Worm (Caenorhabditis elegans) whole organism, L2 larva: ENCODE data around the gene cutl-11.
A peak's percentile ranks its signal among the peaks of the same experiment; 100 is the strongest.
"Not testable (repeated sequence)": the region's sequence is repeated elsewhere in the genome, so short reads cannot be mapped to it uniquely, and the experiment has no call there.

Experiments
- C34F6.9 ChIP-seq: fragments of 150-350 bp; optimal IDR thresholded peaks from 2 replicates; lab custom pipeline; 2014; ENCODE audit warnings: missing biosample characterization, missing genetic modification characterization
- F13H6.1 ChIP-seq: sonication (generic microtip); optimal IDR thresholded peaks from 2 replicates; lab custom pipeline; 2016; ENCODE audit warnings: missing genetic modification characterization, missing compliant biosample characterization
- R02D3.7 ChIP-seq: fragments of 150-350 bp; optimal IDR thresholded peaks from 2 replicates; lab custom pipeline; 2014; ENCODE audit warnings: missing biosample characterization, missing genetic modification characterization
- Y55F3AM.14 ChIP-seq: fragments of 200-800 bp; sonication (Bioruptor generic); optimal IDR thresholded peaks from 2 replicates; lab custom pipeline; 2018; ENCODE audit warnings: mild to moderate bottlenecking, missing genetic modification characterization, missing compliant biosample characterization
- alr-1 ChIP-seq: fragments of 150-350 bp; optimal IDR thresholded peaks from 2 replicates; lab custom pipeline; 2014; ENCODE audit warnings: missing biosample characterization, missing genetic modification characterization
- aly-2 ChIP-seq: fragments of 150-350 bp; optimal IDR thresholded peaks from 2 replicates; lab custom pipeline; 2014; ENCODE audit warnings: missing biosample characterization, missing genetic modification characterization
- blmp-1 ChIP-seq: sonication (generic microtip); optimal IDR thresholded peaks from 2 replicates; lab custom pipeline; 2017; ENCODE audit warnings: missing genetic modification characterization, mild to moderate bottlenecking, missing compliant biosample characterization, antibody characterized with exemption, moderate library complexity; ENCODE audit not compliant: insufficient read depth
- ceh-16 ChIP-seq: fragments of 150-350 bp; optimal IDR thresholded peaks from 2 replicates; lab custom pipeline; 2014; ENCODE audit warnings: missing biosample characterization, missing genetic modification characterization
- ceh-82 ChIP-seq: fragments of 150-350 bp; optimal IDR thresholded peaks from 2 replicates; lab custom pipeline; 2014; ENCODE audit warnings: missing biosample characterization, missing genetic modification characterization
- crh-2 ChIP-seq: sonication (generic microtip); optimal IDR thresholded peaks from 2 replicates; lab custom pipeline; 2017; ENCODE audit warnings: missing biosample characterization, missing genetic modification characterization
- dmd-4 ChIP-seq: sonication (generic microtip); optimal IDR thresholded peaks from 2 replicates; lab custom pipeline; 2017; ENCODE audit warnings: missing biosample characterization, missing genetic modification characterization
- egl-27 ChIP-seq: sonication (generic microtip); optimal IDR thresholded peaks from 3 replicates; lab custom pipeline; 2017; ENCODE audit warnings: missing biosample characterization, missing genetic modification reagents, missing genetic modification characterization
- elt-1 ChIP-seq: fragments of 150-350 bp; optimal IDR thresholded peaks from 2 replicates; lab custom pipeline; 2014; ENCODE audit warnings: missing biosample characterization, missing genetic modification characterization
- elt-3 ChIP-seq: sonication (generic microtip); optimal IDR thresholded peaks from 2 replicates; lab custom pipeline; 2017; ENCODE audit warnings: missing biosample characterization, missing genetic modification characterization
- fos-1 ChIP-seq: fragments of 150-350 bp; optimal IDR thresholded peaks from 2 replicates; lab custom pipeline; 2014; ENCODE audit warnings: missing biosample characterization, missing genetic modification characterization
- gmeb-1 ChIP-seq: fragments of 150-350 bp; optimal IDR thresholded peaks from 2 replicates; lab custom pipeline; 2014; ENCODE audit warnings: missing biosample characterization, missing genetic modification characterization
- lin-11 ChIP-seq: fragments of 150-350 bp; sonication (generic microtip); optimal IDR thresholded peaks from 2 replicates; lab custom pipeline; 2014; ENCODE audit warnings: missing biosample characterization, missing genetic modification characterization, inconsistent platforms, mixed read lengths
- lin-13 ChIP-seq: fragments of 150-350 bp; optimal IDR thresholded peaks from 2 replicates; lab custom pipeline; 2014; ENCODE audit warnings: missing biosample characterization, missing genetic modification reagents, missing genetic modification characterization
- lin-39 ChIP-seq: fragments of 150-350 bp; optimal IDR thresholded peaks from 2 replicates; lab custom pipeline; 2014; ENCODE audit warnings: missing biosample characterization, missing genetic modification reagents, missing genetic modification characterization
- lsy-2 ChIP-seq, 2 experiments: fragments of 150-350 bp in 1 of 2; sonication (generic microtip) in 1 of 2; optimal IDR thresholded peaks; 2 replicates each; lab custom pipeline; 2014 to 2017; ENCODE audit warnings: missing biosample characterization in 2 of 2, missing genetic modification characterization in 2 of 2
- mab-5 ChIP-seq: fragments of 150-350 bp; optimal IDR thresholded peaks from 2 replicates; lab custom pipeline; 2014; ENCODE audit warnings: missing biosample characterization, missing genetic modification characterization
- mbf-1 ChIP-seq: sonication (generic microtip); optimal IDR thresholded peaks from 2 replicates; lab custom pipeline; 2017; ENCODE audit warnings: missing biosample characterization, missing genetic modification characterization
- mdl-1 ChIP-seq, 2 experiments: fragments of 150-350 bp in 1 of 2; sonication (generic microtip) in 1 of 2; optimal IDR thresholded peaks; 2 replicates each; lab custom pipeline; 2017; ENCODE audit warnings: missing biosample characterization in 2 of 2, missing genetic modification characterization in 2 of 2
- nhr-11 ChIP-seq: fragments of 150-350 bp; optimal IDR thresholded peaks from 2 replicates; lab custom pipeline; 2014; ENCODE audit warnings: missing biosample characterization, missing genetic modification characterization
- nhr-129 ChIP-seq: fragments of 150-350 bp; optimal IDR thresholded peaks from 2 replicates; lab custom pipeline; 2014; ENCODE audit warnings: missing biosample characterization, missing genetic modification characterization
- nhr-21 ChIP-seq: fragments of 150-350 bp; optimal IDR thresholded peaks from 2 replicates; lab custom pipeline; 2014; ENCODE audit warnings: missing biosample characterization, missing genetic modification characterization
- nhr-23 ChIP-seq: fragments of 150-350 bp; optimal IDR thresholded peaks from 2 replicates; lab custom pipeline; 2014; ENCODE audit warnings: missing biosample characterization, missing genetic modification reagents, missing genetic modification characterization
- nhr-237 ChIP-seq: fragments of 150-350 bp; optimal IDR thresholded peaks from 2 replicates; lab custom pipeline; 2014; ENCODE audit warnings: missing biosample characterization, missing genetic modification characterization
- nhr-25 ChIP-seq: fragments of 150-350 bp; sonication (generic microtip); optimal IDR thresholded peaks from 3 replicates; lab custom pipeline; 2014; ENCODE audit warnings: missing biosample characterization, missing genetic modification characterization
- peb-1 ChIP-seq: fragments of 150-350 bp; optimal IDR thresholded peaks from 2 replicates; lab custom pipeline; 2014; ENCODE audit warnings: missing biosample characterization, missing genetic modification characterization
- sem-4 ChIP-seq: fragments of 150-350 bp; optimal IDR thresholded peaks from 2 replicates; lab custom pipeline; 2014; ENCODE audit warnings: missing biosample characterization, missing genetic modification reagents, missing genetic modification characterization
- sma-3 ChIP-seq: sonication (generic microtip); optimal IDR thresholded peaks from 2 replicates; lab custom pipeline; 2016; ENCODE audit warnings: missing genetic modification reagents, missing genetic modification characterization, missing compliant biosample characterization
- sma-9 ChIP-seq, 2 experiments: fragments of 150-350 bp in 1 of 2; sonication (generic microtip) in 1 of 2; optimal IDR thresholded peaks; 2 replicates each; lab custom pipeline; 2014 to 2016; ENCODE audit warnings: missing genetic modification characterization in 2 of 2, mild to moderate bottlenecking in 1 of 2, missing biosample characterization in 1 of 2, missing compliant biosample characterization in 1 of 2, missing genetic modification reagents in 1 of 2, moderate library complexity in 1 of 2
- unc-39 ChIP-seq: fragments of 150-350 bp; optimal IDR thresholded peaks from 2 replicates; lab custom pipeline; 2014; ENCODE audit warnings: missing biosample characterization, missing genetic modification characterization
- unc-55 ChIP-seq: fragments of 150-350 bp; sonication (generic microtip); optimal IDR thresholded peaks from 3 replicates; lab custom pipeline; 2014; ENCODE audit warnings: missing biosample characterization, missing genetic modification reagents, missing genetic modification characterization
- unc-62 ChIP-seq: fragments of 150-350 bp; optimal IDR thresholded peaks from 2 replicates; lab custom pipeline; 2014; ENCODE audit warnings: missing biosample characterization, missing genetic modification reagents, missing genetic modification characterization
- zag-1 ChIP-seq: fragments of 150-350 bp; optimal IDR thresholded peaks from 2 replicates; lab custom pipeline; 2014; ENCODE audit warnings: missing biosample characterization, missing genetic modification characterization
- ztf-1 ChIP-seq: fragments of 200-800 bp; sonication (Bioruptor generic); conservative IDR thresholded peaks from 2 replicates; pipeline ENCODE4 v1.3.6; 2022; ENCODE audit warnings: missing genetic modification characterization, missing compliant biosample characterization

cutl-11 gene

DNA sequence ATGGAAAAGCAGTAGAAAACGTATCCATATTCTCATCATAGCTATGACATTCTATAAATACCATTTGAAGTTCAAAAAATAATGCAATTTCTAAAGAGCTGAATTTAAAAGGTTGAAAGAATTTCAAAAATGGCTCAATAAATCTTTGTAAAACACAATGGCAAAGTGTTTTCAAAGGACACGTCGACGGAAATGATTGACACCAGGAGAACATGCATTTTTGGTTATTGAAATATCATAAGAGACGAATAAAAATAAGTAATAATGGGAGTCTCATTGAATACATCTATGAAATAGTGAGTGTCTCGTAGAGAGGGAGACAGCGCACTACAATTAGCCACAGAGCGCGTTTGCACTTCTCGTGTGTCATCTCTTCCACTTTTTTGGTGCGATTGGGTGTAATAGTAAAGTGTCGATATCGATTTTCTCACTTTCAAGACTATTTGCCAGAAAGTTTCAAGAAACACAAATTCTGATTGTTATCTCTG, 5.9 kb upstream of the cutl-11 start, which contains the start of gene T04F8.2 (continued):
- TF ChIP-seq sma-9 (GFP tag; optimal IDR thresholded peaks at IDR 0.05; lab: Kevin White, UChicago) (peak; percentile 76), sma-9 (tag; optimal IDR thresholded peaks at IDR 0.05; lab: Kevin White, UChicago) (no peak), ceh-82 (tag; lab: Kevin White, UChicago) (no peak), nhr-237 (no peak), egl-27 (tag; lab: Kevin White, UChicago) (no peak), peb-1 (no peak), R02D3.7 (tag; lab: Kevin White, UChicago) (no peak), lin-39 (tag; lab: Kevin White, UChicago) (no peak), F13H6.1 (peak; percentile 28), Y55F3AM.14 (GFP tag; lab: Kevin White, UChicago) (no peak), elt-1 (tag; lab: Kevin White, UChicago) (no peak), nhr-23 (tag; lab: Kevin White, UChicago) (no peak), lin-13 (peak; percentile 48), lin-11 (tag; lab: Kevin White, UChicago) (peak; percentile 31), nhr-25 (tag; lab: Kevin White, UChicago) (peak; percentile 63), mdl-1 (tag; optimal IDR thresholded peaks at IDR 0.05; lab: Kevin White, UChicago) (no peak), mbf-1 (tag; lab: Kevin White, UChicago) (no peak), zag-1 (no peak), blmp-1 (tag; lab: Kevin White, UChicago) (no peak), lsy-2 (tag; optimal IDR thresholded peaks at IDR 0.05; lab: Kevin White, UChicago) (peak in 1 of 2 experiments; percentile 67), aly-2 (tag; lab: Kevin White, UChicago) (no peak), nhr-11 (tag; lab: Kevin White, UChicago) (no peak)
- TF ChIP-seq, all 48 proteins: peak for 17

DNA sequence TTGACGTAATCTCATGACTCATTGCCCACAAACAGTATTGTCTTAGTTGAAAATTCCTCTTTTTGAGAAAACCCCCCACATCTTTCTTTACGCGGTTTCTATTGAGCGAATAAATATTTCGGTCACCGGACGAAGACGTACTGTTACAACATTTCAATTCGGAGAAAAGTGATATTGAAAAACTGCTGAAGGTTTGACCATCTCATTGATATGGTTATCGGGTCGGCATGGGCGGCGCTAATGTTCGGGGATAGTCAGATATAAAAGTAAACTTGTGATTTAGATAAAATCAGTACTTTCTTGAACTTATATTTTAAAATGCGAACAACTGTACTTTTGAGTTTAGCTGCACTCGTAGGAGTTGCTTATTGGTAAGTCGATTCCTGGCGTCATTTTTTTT, 3.5 kb downstream of the cutl-11 start, which contains the start of gene T04F8.8:
T04F8.8 (plus strand) TSS at position 301 of the 400 bp plus-strand sequence.
- TF ChIP-seq sma-3, result peak; percentile 64
- no peak for TF ChIP-seq nhr-11 (tag; lab: Kevin White, UChicago)

DNA sequence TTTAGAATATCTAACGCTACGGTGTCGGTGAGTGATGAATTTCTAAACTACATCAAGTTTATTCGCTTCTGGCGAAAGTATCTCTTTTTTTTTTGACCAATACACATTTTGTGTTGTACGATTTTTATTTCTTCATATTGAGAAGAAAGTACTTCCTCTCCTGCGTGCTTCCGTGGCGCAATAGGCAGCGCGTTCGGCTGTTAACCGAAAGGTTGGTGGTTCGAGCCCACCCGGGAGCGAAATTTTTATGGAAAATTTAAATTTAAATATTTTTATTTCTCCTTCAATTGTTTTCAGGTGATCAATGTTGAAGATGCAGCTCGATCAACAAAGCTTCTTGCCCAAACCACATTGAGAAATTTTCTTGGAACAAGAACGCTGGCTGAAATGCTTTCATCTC, 5.1 kb downstream of the cutl-11 start:
- TF ChIP-seq peb-1 (no peak), unc-62 (GFP tag; lab: Kevin White, UChicago) (no peak), gmeb-1 (tag; lab: Kevin White, UChicago) (peak; percentile 43), lin-13 (peak; percentile 3), sma-3 (peak; percentile 63), unc-39 (no peak), unc-55 (GFP tag; lab: Kevin White, UChicago) (no peak), zag-1 (no peak), alr-1 (tag; lab: Kevin White, UChicago) (no peak), sma-9 (GFP tag; optimal IDR thresholded peaks at IDR 0.05; lab: Kevin White, UChicago) (peak; percentile 23), sma-9 (tag; optimal IDR thresholded peaks at IDR 0.05; lab: Kevin White, UChicago) (no peak), elt-3 (tag; lab: Kevin White, UChicago) (no peak), crh-2 (peak; percentile 22), ztf-1 (no peak), dmd-4 (tag; lab: Kevin White, UChicago) (no peak), nhr-21 (peak; percentile 25), nhr-25 (tag; lab: Kevin White, UChicago) (peak; percentile 22), egl-27 (tag; lab: Kevin White, UChicago) (no peak), sem-4 (tag; lab: Kevin White, UChicago) (no peak), fos-1 (tag; lab: Kevin White, UChicago) (peak; percentile 27), mdl-1 (tag; optimal IDR thresholded peaks at IDR 0.05; lab: Kevin White, UChicago) (no peak)

DNA sequence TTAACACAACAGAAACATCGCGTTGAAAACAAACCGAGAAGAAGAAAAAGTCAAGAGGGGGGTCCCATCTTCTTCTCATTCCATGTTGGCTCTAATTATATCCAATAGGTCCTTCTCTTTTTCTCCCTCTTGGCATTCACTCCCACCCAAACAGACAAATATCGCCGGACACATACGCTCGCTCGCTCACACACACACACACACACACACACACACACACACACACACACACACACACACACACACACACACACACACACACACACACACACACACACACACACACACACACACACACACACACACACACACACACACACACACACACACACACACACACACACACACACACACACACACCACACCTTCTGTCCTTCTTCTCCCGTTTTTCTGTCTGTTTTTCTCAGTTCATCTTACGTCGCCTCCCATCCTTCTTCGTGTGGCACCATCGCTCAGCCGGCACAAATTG, 6.8 kb downstream of the cutl-11 start, which contains the start of gene sto-4:
sto-4 (plus strand) TSS at position 360 of the 469 bp plus-strand sequence.
- TF ChIP-seq Y55F3AM.14 (GFP tag; lab: Kevin White, UChicago) (peak; percentile 93), sma-9 (GFP tag; optimal IDR thresholded peaks at IDR 0.05; lab: Kevin White, UChicago) (peak; percentile 25), blmp-1 (tag; lab: Kevin White, UChicago) (peak; percentile 40), ceh-16 (tag; lab: Kevin White, UChicago) (peak; percentile 52), F13H6.1 (peak; percentile 93), C34F6.9 (tag; lab: Kevin White, UChicago) (peak; percentile 20), lsy-2 (tag; optimal IDR thresholded peaks at IDR 0.05; lab: Kevin White, UChicago) (peak in 1 of 2 experiments; percentile 34), zag-1 (peak; percentile 8), unc-55 (GFP tag; lab: Kevin White, UChicago) (peak; percentile 17), crh-2 (peak; percentile 37), nhr-21 (peak; percentile 1), nhr-25 (tag; lab: Kevin White, UChicago) (peak; percentile 63), mdl-1 (tag; optimal IDR thresholded peaks at IDR 0.05; lab: Kevin White, UChicago) (peak in 1 of 2 experiments; percentile 12), nhr-129 (peak; percentile 66), mab-5 (tag; lab: Kevin White, UChicago) (peak; percentile 78)
- not testable (repeated sequence) for TF ChIP-seq sma-9 (tag; optimal IDR thresholded peaks at IDR 0.05; lab: Kevin White, UChicago)
